Fruit fly (Drosophila melanogaster) whole organism, wandering third instar larva: ENCODE results near the gene CG11584.

ENCODE experiments used
- Abd-B ChIP-seq: fragments of >200 bp; optimal IDR thresholded peaks from 2 replicates; lab custom pipeline; 2017; ENCODE audit warnings: missing biosample characterization, missing genetic modification characterization
- CG32264 ChIP-seq: fragments of 200-800 bp; sonication (Bioruptor generic); optimal IDR thresholded peaks from 2 replicates; lab custom pipeline; 2016; ENCODE audit warnings: missing biosample characterization, missing genetic modification characterization
- CG9705 ChIP-seq: fragments of 200-800 bp; sonication (Bioruptor generic); optimal IDR thresholded peaks from 2 replicates; lab custom pipeline; 2018; ENCODE audit warnings: missing biosample characterization, mild to moderate bottlenecking, missing genetic modification characterization
- CrebA ChIP-seq: fragments of 200-800 bp; sonication (Bioruptor generic); optimal IDR thresholded peaks from 2 replicates; lab custom pipeline; 2016; ENCODE audit warnings: missing biosample characterization, mild to moderate bottlenecking, missing genetic modification characterization, borderline replicate concordance
- Dfd ChIP-seq: fragments of >200 bp; optimal IDR thresholded peaks from 2 replicates; lab custom pipeline; 2017; ENCODE audit warnings: missing biosample characterization, missing genetic modification characterization
- Dif ChIP-seq: fragments of 200-275, 200-300 bp; sonication (Bioruptor generic); optimal IDR thresholded peaks from 2 replicates; lab custom pipeline; 2018; ENCODE audit warnings: missing biosample characterization, missing genetic modification characterization; ENCODE audit not compliant: partially characterized antibody
- GATAd ChIP-seq: sonication (Bioruptor generic); optimal IDR thresholded peaks from 2 replicates; lab custom pipeline; 2016; ENCODE audit warnings: missing biosample characterization, missing genetic modification characterization
- HLH106 ChIP-seq: fragments of 200-800 bp; optimal IDR thresholded peaks from 3 replicates; lab custom pipeline; 2019; ENCODE audit warnings: missing biosample characterization, mild to moderate bottlenecking, missing genetic modification characterization, moderate library complexity
- Hnf4 ChIP-seq: fragments of 200-800 bp; sonication (Bioruptor generic); optimal IDR thresholded peaks from 2 replicates; lab custom pipeline; 2016; ENCODE audit warnings: missing biosample characterization, mild to moderate bottlenecking, missing genetic modification characterization
- Hr78 ChIP-seq: fragments of >200 bp; optimal IDR thresholded peaks from 2 replicates; lab custom pipeline; 2017; ENCODE audit warnings: missing biosample characterization, missing genetic modification characterization
- Hr83 ChIP-seq: fragments of 200-300 bp; sonication (Bioruptor generic); optimal IDR thresholded peaks from 2 replicates; lab custom pipeline; 2016; ENCODE audit warnings: missing biosample characterization, mild to moderate bottlenecking, missing genetic modification characterization, moderate library complexity; ENCODE audit not compliant: poor library complexity, severe bottlenecking
- Jra ChIP-seq: sonication (Bioruptor generic); optimal IDR thresholded peaks from 2 replicates; lab custom pipeline; 2016; ENCODE audit warnings: missing biosample characterization, missing genetic modification characterization
- Mio ChIP-seq: sonication (Bioruptor generic); optimal IDR thresholded peaks from 2 replicates; lab custom pipeline; 2016; ENCODE audit warnings: missing biosample characterization, missing genetic modification characterization
- Myc ChIP-seq: fragments of >200 bp; optimal IDR thresholded peaks from 2 replicates; lab custom pipeline; 2017
- N ChIP-seq: fragments of >200 bp; optimal IDR thresholded peaks from 2 replicates; lab custom pipeline; 2018; ENCODE audit warnings: missing biosample characterization, missing external identifiers, missing genetic modification characterization
- OdsH ChIP-seq: fragments of 200-800 bp; sonication (Bioruptor generic); optimal IDR thresholded peaks from 2 replicates; lab custom pipeline; 2016; ENCODE audit warnings: missing biosample characterization, mild to moderate bottlenecking, missing genetic modification characterization
- Rel ChIP-seq, 2 experiments: fragments of 200-800 bp; sonication (Bioruptor generic) in 1 of 2; optimal IDR thresholded peaks; 2 replicates in 1 of 2; 3 replicates in 1 of 2; lab custom pipeline; 2016 to 2019; ENCODE audit warnings: mild to moderate bottlenecking in 2 of 2, missing biosample characterization in 2 of 2, missing genetic modification characterization in 2 of 2, moderate library complexity in 1 of 2
- Sp1 ChIP-seq: fragments of 200-800 bp; sonication (Bioruptor generic); optimal IDR thresholded peaks from 3 replicates; lab custom pipeline; 2019; ENCODE audit warnings: missing biosample characterization, mild to moderate bottlenecking, missing genetic modification characterization, moderate library complexity
- Vsx2 ChIP-seq: fragments of 200-300, 225-300 bp; sonication (Bioruptor generic); optimal IDR thresholded peaks from 2 replicates; lab custom pipeline; 2018; ENCODE audit warnings: missing biosample characterization, missing genetic modification characterization; ENCODE audit not compliant: partially characterized antibody
- br ChIP-seq: fragments of 200-800 bp; sonication (Bioruptor generic); optimal IDR thresholded peaks from 2 replicates; lab custom pipeline; 2016; ENCODE audit warnings: missing biosample characterization, missing genetic modification characterization
- brk ChIP-seq: fragments of 200-800 bp; sonication (Bioruptor generic); optimal IDR thresholded peaks from 2 replicates; lab custom pipeline; 2016; ENCODE audit warnings: missing biosample characterization, mild to moderate bottlenecking, missing genetic modification characterization
- dl ChIP-seq, 2 experiments: fragments of 175-275, 200-275 bp in 1 of 2; fragments of 200-275 bp in 1 of 2; sonication (Bioruptor generic); optimal IDR thresholded peaks; lab custom pipeline; 2018; ENCODE audit warnings: mild to moderate bottlenecking in 2 of 2, missing biosample characterization in 2 of 2, missing genetic modification characterization in 2 of 2, moderate library complexity in 2 of 2; ENCODE audit not compliant: partially characterized antibody in 2 of 2, insufficient read depth in 1 of 2
- dmrt93B ChIP-seq: fragments of 200-800 bp; sonication (Bioruptor generic); optimal IDR thresholded peaks from 2 replicates; lab custom pipeline; 2018; ENCODE audit warnings: missing biosample characterization, mild to moderate bottlenecking, missing genetic modification characterization
- dsf ChIP-seq: sonication (Bioruptor generic); optimal IDR thresholded peaks from 2 replicates; lab custom pipeline; 2016; ENCODE audit warnings: missing biosample characterization, missing genetic modification characterization, borderline replicate concordance
- ey ChIP-seq: fragments of 200-800 bp; sonication (Bioruptor generic); optimal IDR thresholded peaks from 2 replicates; lab custom pipeline; 2016; ENCODE audit warnings: missing biosample characterization, missing genetic modification characterization
- foxo ChIP-seq, 2 experiments: fragments of 200-800 bp; sonication (Bioruptor generic); optimal IDR thresholded peaks; 2 replicates in 1 of 2; 3 replicates in 1 of 2; lab custom pipeline; 2016 to 2017; ENCODE audit warnings: missing biosample characterization in 2 of 2, missing genetic modification characterization in 2 of 2
- fru ChIP-seq: fragments of 200-800 bp; sonication (Bioruptor generic); optimal IDR thresholded peaks from 3 replicates; lab custom pipeline; 2016; ENCODE audit warnings: missing biosample characterization, mild to moderate bottlenecking, missing genetic modification characterization
- h ChIP-seq: fragments of 200-800 bp; sonication (Bioruptor generic); optimal IDR thresholded peaks from 3 replicates; lab custom pipeline; 2016; ENCODE audit warnings: missing biosample characterization, mild to moderate bottlenecking, missing genetic modification characterization
- jim ChIP-seq: fragments of 175-275, 200-325 bp; sonication (Bioruptor generic); optimal IDR thresholded peaks from 2 replicates; lab custom pipeline; 2016; ENCODE audit warnings: missing biosample characterization, mild to moderate bottlenecking, missing genetic modification characterization
- lola ChIP-seq: fragments of >200 bp; optimal IDR thresholded peaks from 2 replicates; lab custom pipeline; 2017; ENCODE audit warnings: missing biosample characterization, missing genetic modification characterization
- pan ChIP-seq: fragments of >200 bp; optimal IDR thresholded peaks from 2 replicates; lab custom pipeline; 2017
- psq ChIP-seq: fragments of 200-800 bp; sonication (Bioruptor generic); optimal IDR thresholded peaks from 3 replicates; lab custom pipeline; 2017; ENCODE audit warnings: missing biosample characterization, mild to moderate bottlenecking, missing genetic modification characterization, moderate library complexity
- rgr ChIP-seq: fragments of 200-800 bp; sonication (Bioruptor generic); optimal IDR thresholded peaks from 3 replicates; lab custom pipeline; 2016; ENCODE audit warnings: missing biosample characterization, mild to moderate bottlenecking, missing genetic modification characterization
- sage ChIP-seq: fragments of 200-800 bp; sonication (Bioruptor generic); optimal IDR thresholded peaks from 2 replicates; lab custom pipeline; 2016; ENCODE audit warnings: missing biosample characterization, mild to moderate bottlenecking, missing genetic modification characterization
- sv ChIP-seq: fragments of 200-800 bp; sonication (Bioruptor generic); optimal IDR thresholded peaks from 3 replicates; lab custom pipeline; 2016; ENCODE audit warnings: missing biosample characterization, missing genetic modification characterization
- tai ChIP-seq: sonication (Bioruptor generic); optimal IDR thresholded peaks from 2 replicates; lab custom pipeline; 2016; ENCODE audit warnings: missing biosample characterization, missing genetic modification characterization
- usp ChIP-seq: fragments of >200 bp; optimal IDR thresholded peaks from 2 replicates; lab custom pipeline; 2017; ENCODE audit warnings: missing biosample characterization, missing genetic modification characterization
- woc ChIP-seq: sonication (Bioruptor generic); optimal IDR thresholded peaks from 2 replicates; lab custom pipeline; 2016; ENCODE audit warnings: missing biosample characterization, mild to moderate bottlenecking, missing genetic modification characterization

The CG11584 gene

dm6 chrX:14218045-14218483 lies 37.2 kb downstream of the CG11584 start:
- no peak for TF ChIP-seq jim (GFP tag; lab: Kevin White, UChicago)
- peak; percentile 97 for TF ChIP-seq fru (GFP tag; lab: Kevin White, UChicago)
- no peak for TF ChIP-seq Abd-B (GFP tag; lab: Kevin White, UChicago)
- peak; percentile 92 for TF ChIP-seq CG9705 (GFP tag; lab: Kevin White, UChicago)
- TF ChIP-seq psq = peak; percentile 94
- TF ChIP-seq sv (GFP tag; lab: Kevin White, UChicago) = peak; percentile 79
- no peak for TF ChIP-seq lola (GFP tag; lab: Kevin White, UChicago)
- TF ChIP-seq HLH106 (tag; lab: Kevin White, UChicago) = peak; percentile 98
- peak; percentile 89 for TF ChIP-seq Jra (GFP tag; lab: Kevin White, UChicago)
- TF ChIP-seq CG32264 (GFP tag; lab: Kevin White, UChicago) = peak; percentile 79
- TF ChIP-seq Hr83 = no peak
- no peak for TF ChIP-seq Vsx2 (GFP tag; lab: Kevin White, UChicago)
- peak; percentile 54 for TF ChIP-seq GATAd (GFP tag; lab: Kevin White, UChicago)
- TF ChIP-seq Dfd (GFP tag; lab: Kevin White, UChicago) = peak; percentile 94
- TF ChIP-seq br (GFP tag; lab: Kevin White, UChicago) = peak; percentile 94
- TF ChIP-seq rgr (GFP tag; lab: Kevin White, UChicago) = peak; percentile 97
- no peak for TF ChIP-seq Mio (GFP tag; lab: Kevin White, UChicago)
- TF ChIP-seq woc (GFP tag; lab: Kevin White, UChicago) = peak; percentile 90
- TF ChIP-seq OdsH (GFP tag; lab: Kevin White, UChicago) = peak; percentile 97
- no peak for TF ChIP-seq N (GFP tag; lab: Kevin White, UChicago)
- no peak for TF ChIP-seq Hr78
- peak; percentile 92 for TF ChIP-seq CrebA (GFP tag; lab: Kevin White, UChicago)
- TF ChIP-seq dmrt93B (GFP tag; lab: Kevin White, UChicago) = peak; percentile 93
- peak; percentile 95 for TF ChIP-seq sage (GFP tag; lab: Kevin White, UChicago)
- peak; percentile 92 for TF ChIP-seq brk (GFP tag; lab: Kevin White, UChicago)
- TF ChIP-seq usp (GFP tag; lab: Kevin White, UChicago) = no peak
- TF ChIP-seq Sp1 (GFP tag; lab: Kevin White, UChicago) = peak; percentile 98
- no peak for TF ChIP-seq pan
- TF ChIP-seq dl (GFP tag; optimal IDR thresholded peaks at IDR 0.05; lab: Kevin White, UChicago; ENCODE audit: insufficient read depth in 1 of 2, partially characterized antibody in 2 of 2) = no peak
- no peak for TF ChIP-seq tai
- no peak for TF ChIP-seq Myc
- peak; percentile 93 for TF ChIP-seq ey (GFP tag; lab: Kevin White, UChicago)
- peak; percentile 95 for TF ChIP-seq Hnf4 (GFP tag; lab: Kevin White, UChicago)
- peak; percentile 32 to 98 for TF ChIP-seq foxo (GFP tag; optimal IDR thresholded peaks at IDR 0.05; lab: Kevin White, UChicago)
- TF ChIP-seq dsf (GFP tag; lab: Kevin White, UChicago) = peak; percentile 70
- TF ChIP-seq Dif (GFP tag; lab: Kevin White, UChicago) = peak; percentile 50
- TF ChIP-seq Rel (GFP tag; optimal IDR thresholded peaks at IDR 0.05; lab: Kevin White, UChicago) = peak; percentile 75
- TF ChIP-seq Rel (tag; optimal IDR thresholded peaks at IDR 0.05; lab: Kevin White, UChicago) = peak; percentile 84
- peak; percentile 98 for TF ChIP-seq h (GFP tag; lab: Kevin White, UChicago)

dm6 chrX:14221182-14221581 lies 40.4 kb downstream of the CG11584 start:
- TF ChIP-seq Myc = no peak

- TF ChIP-seq brk (GFP tag; lab: Kevin White, UChicago) = no peak
- TF ChIP-seq Dfd (GFP tag; lab: Kevin White, UChicago) = no peak
- no peak for TF ChIP-seq Rel (GFP tag; optimal IDR thresholded peaks at IDR 0.05; lab: Kevin White, UChicago)
- no peak for TF ChIP-seq Rel (tag; optimal IDR thresholded peaks at IDR 0.05; lab: Kevin White, UChicago)
- TF ChIP-seq Dif (GFP tag; lab: Kevin White, UChicago) = no peak
- TF ChIP-seq HLH106 (tag; lab: Kevin White, UChicago) = no peak
- TF ChIP-seq Jra (GFP tag; lab: Kevin White, UChicago) = no peak
- TF ChIP-seq, all 38 proteins: peak for 0
These were observed 41.2 kb downstream of the CG11584 start for dm6 chrX:14221995-14222394.
